Fruit fly (Drosophila melanogaster) whole organism, embryonic: ENCODE measurements around the gene vib.

Experiments
- Atf6 ChIP-seq: fragments of 200-800 bp; sonication (Bioruptor generic); IDR thresholded peaks from 2 replicates; pipeline ENCODE4 v1.3.6; 2022; ENCODE audit warnings: missing biosample characterization, missing genetic modification characterization
- CG11456 ChIP-seq: fragments of 200-800 bp; sonication (Bioruptor generic); IDR thresholded peaks from 3 replicates; pipeline ENCODE4 v1.3.6; 2022; ENCODE audit warnings: missing biosample characterization, missing genetic modification characterization
- CG13287 ChIP-seq: fragments of 200-800 bp; sonication (Bioruptor generic); IDR thresholded peaks from 2 replicates; pipeline ENCODE4 v1.3.6; 2022; ENCODE audit warnings: missing biosample characterization, missing genetic modification characterization; ENCODE audit not compliant: partially characterized antibody
- CG14860 ChIP-seq: fragments of 200-800 bp; sonication (Bioruptor generic); IDR thresholded peaks from 3 replicates; pipeline ENCODE4 v1.3.6; 2022; ENCODE audit warnings: missing biosample characterization, missing genetic modification characterization; ENCODE audit not compliant: partially characterized antibody
- CG17385 ChIP-seq: fragments of 200-800 bp; sonication (Bioruptor generic); optimal IDR thresholded peaks from 3 replicates; lab custom pipeline; 2018; ENCODE audit warnings: missing biosample characterization, mild to moderate bottlenecking, missing genetic modification characterization
- CG17568 ChIP-seq: fragments of 200-800 bp; sonication (Bioruptor generic); optimal IDR thresholded peaks from 2 replicates; lab custom pipeline; 2018; ENCODE audit warnings: missing biosample characterization, mild to moderate bottlenecking, missing genetic modification characterization, moderate library complexity
- CG2129 ChIP-seq: fragments of 200-800 bp; sonication (Bioruptor generic); IDR thresholded peaks from 2 replicates; pipeline ENCODE4 v1.3.6; 2022; ENCODE audit warnings: missing biosample characterization, missing genetic modification characterization; ENCODE audit not compliant: partially characterized antibody
- CG2678 ChIP-seq: fragments of 200-800 bp; sonication (Bioruptor generic); optimal IDR thresholded peaks from 3 replicates; lab custom pipeline; 2019; ENCODE audit warnings: missing biosample characterization, mild to moderate bottlenecking, missing genetic modification characterization, moderate library complexity
- CG2712 ChIP-seq: fragments of 200-800 bp; optimal IDR thresholded peaks from 3 replicates; lab custom pipeline; 2019; ENCODE audit warnings: missing biosample characterization, mild to moderate bottlenecking, missing genetic modification characterization, moderate library complexity
- CG30431 ChIP-seq: fragments of 200-800 bp; sonication (Bioruptor generic); optimal IDR thresholded peaks from 2 replicates; lab custom pipeline; 2017; ENCODE audit warnings: missing biosample characterization, missing genetic modification characterization
- CG3163 ChIP-seq: fragments of 200-800 bp; sonication (Bioruptor generic); optimal IDR thresholded peaks from 3 replicates; lab custom pipeline; 2016; ENCODE audit warnings: missing biosample characterization, missing genetic modification characterization
- CG3407 ChIP-seq: fragments of 200-800 bp; sonication (Bioruptor generic); optimal IDR thresholded peaks from 2 replicates; lab custom pipeline; 2018; ENCODE audit warnings: missing biosample characterization, mild to moderate bottlenecking, missing genetic modification characterization
- CG4360 ChIP-seq: fragments of 200-800 bp; sonication (Bioruptor generic); IDR thresholded peaks from 2 replicates; pipeline ENCODE4 v1.3.6; 2022; ENCODE audit warnings: missing biosample characterization, missing genetic modification characterization
- CG4707 ChIP-seq: fragments of 200-800 bp; sonication (Bioruptor generic); optimal IDR thresholded peaks from 2 replicates; lab custom pipeline; 2018; ENCODE audit warnings: missing biosample characterization, mild to moderate bottlenecking, missing genetic modification characterization, moderate library complexity
- CG5180 ChIP-seq: fragments of 200-800 bp; sonication (Bioruptor generic); optimal IDR thresholded peaks from 3 replicates; lab custom pipeline; 2017; ENCODE audit warnings: missing biosample characterization, missing genetic modification characterization, mild to moderate bottlenecking, moderate library complexity, missing genetic modification reagents
- CG6175 ChIP-seq: fragments of 200-800 bp; sonication (Bioruptor generic); IDR thresholded peaks from 3 replicates; pipeline ENCODE4 v1.3.6; 2022; ENCODE audit warnings: missing biosample characterization, missing genetic modification characterization
- CG6854 ChIP-seq: fragments of 200-800 bp; sonication (Bioruptor generic); optimal IDR thresholded peaks from 3 replicates; lab custom pipeline; 2017; ENCODE audit warnings: missing biosample characterization, mild to moderate bottlenecking, missing genetic modification characterization
- D19A ChIP-seq: fragments of 200-800 bp; optimal IDR thresholded peaks from 3 replicates; lab custom pipeline; 2019; ENCODE audit warnings: missing biosample characterization, mild to moderate bottlenecking, missing genetic modification characterization, moderate library complexity
- D19B ChIP-seq: fragments of 200-800 bp; sonication (Bioruptor generic); optimal IDR thresholded peaks from 2 replicates; lab custom pipeline; 2017; ENCODE audit warnings: missing biosample characterization, mild to moderate bottlenecking, missing genetic modification characterization
- Deaf1 ChIP-seq: fragments of 200-800 bp; optimal IDR thresholded peaks from 3 replicates; lab custom pipeline; 2019; ENCODE audit warnings: missing biosample characterization, mild to moderate bottlenecking, missing genetic modification characterization, moderate library complexity
- Dip2 ChIP-seq: fragments of 200-800 bp; sonication (Bioruptor generic); IDR thresholded peaks from 2 replicates; pipeline ENCODE4 v1.3.6; 2022; ENCODE audit warnings: missing biosample characterization, missing genetic modification characterization
- Drgx ChIP-seq: fragments of 200-800 bp; sonication (Bioruptor generic); IDR thresholded peaks from 2 replicates; pipeline ENCODE4 v1.3.6; 2022; ENCODE audit warnings: missing biosample characterization, missing genetic modification characterization
- Elba2 ChIP-seq: fragments of 200-800 bp; sonication (Bioruptor generic); optimal IDR thresholded peaks from 3 replicates; lab custom pipeline; 2016; ENCODE audit warnings: missing biosample characterization, missing genetic modification characterization
- GATAe ChIP-seq: fragments of 200-800 bp; sonication (Bioruptor generic); conservative IDR thresholded peaks from 2 replicates; pipeline ENCODE4 v1.3.6; 2022; ENCODE audit warnings: missing biosample characterization, missing genetic modification characterization
- Hr3 ChIP-seq: fragments of 200-800 bp; sonication (Bioruptor generic); optimal IDR thresholded peaks from 3 replicates; lab custom pipeline; 2016; ENCODE audit warnings: missing biosample characterization, missing genetic modification characterization
- MBD-R2 ChIP-seq: fragments of 200-800 bp; sonication (Bioruptor generic); IDR thresholded peaks from 2 replicates; pipeline ENCODE4 v1.3.6; 2022; ENCODE audit warnings: missing biosample characterization, missing genetic modification characterization
- Mad ChIP-seq: fragments of 200-800 bp; sonication (Bioruptor generic); optimal IDR thresholded peaks from 2 replicates; lab custom pipeline; 2016; ENCODE audit warnings: missing biosample characterization, missing genetic modification characterization
- Trl ChIP-seq, 3 experiments: fragments of >200 bp in 2 of 3; fragments of 200-800 bp in 1 of 3; sonication (Bioruptor generic) in 1 of 3; optimal IDR thresholded peaks; 2 replicates in 1 of 3; 3 replicates in 2 of 3; lab custom pipeline; 2016 to 2017; ENCODE audit warnings: missing biosample characterization in 1 of 3, missing genetic modification characterization in 1 of 3
- Xbp1 ChIP-seq: fragments of 200-800 bp; sonication (Bioruptor generic); optimal IDR thresholded peaks from 3 replicates; lab custom pipeline; 2016; ENCODE audit warnings: missing biosample characterization, mild to moderate bottlenecking, missing genetic modification characterization
- cad ChIP-seq: fragments of >200 bp; optimal IDR thresholded peaks from 2 replicates; lab custom pipeline; 2017; ENCODE audit warnings: missing biosample characterization, missing genetic modification characterization
- caup ChIP-seq: fragments of 200-800 bp; sonication (Bioruptor generic); optimal IDR thresholded peaks from 3 replicates; lab custom pipeline; 2017; ENCODE audit warnings: missing biosample characterization, mild to moderate bottlenecking, missing genetic modification characterization, moderate library complexity; ENCODE audit not compliant: severe bottlenecking
- cg ChIP-seq: fragments of 200-800 bp; sonication (Bioruptor generic); optimal IDR thresholded peaks from 3 replicates; lab custom pipeline; 2019; ENCODE audit warnings: missing biosample characterization, mild to moderate bottlenecking, missing genetic modification characterization, moderate library complexity
- chinmo ChIP-seq: fragments of 200-800 bp; sonication (Bioruptor generic); IDR thresholded peaks from 4 replicates; pipeline ENCODE4 v1.3.6; 2022; ENCODE audit warnings: missing biosample characterization, missing genetic modification characterization; ENCODE audit not compliant: partially characterized antibody
- chn ChIP-seq: fragments of 200-800 bp; sonication (Bioruptor generic); optimal IDR thresholded peaks from 2 replicates; lab custom pipeline; 2016; ENCODE audit warnings: missing biosample characterization, missing genetic modification characterization
- corto ChIP-seq: fragments of 200-800 bp; sonication (Bioruptor generic); optimal IDR thresholded peaks from 2 replicates; lab custom pipeline; 2016; ENCODE audit warnings: missing biosample characterization, mild to moderate bottlenecking, missing genetic modification characterization, moderate library complexity
- exex ChIP-seq: fragments of 200-800 bp; sonication (Bioruptor generic); optimal IDR thresholded peaks from 4 replicates; lab custom pipeline; 2018; ENCODE audit warnings: missing biosample characterization, mild to moderate bottlenecking, missing genetic modification characterization, moderate library complexity
- fd64A ChIP-seq: fragments of 200-800 bp; sonication (Bioruptor generic); optimal IDR thresholded peaks from 3 replicates; lab custom pipeline; 2018; ENCODE audit warnings: missing biosample characterization, mild to moderate bottlenecking, missing genetic modification characterization
- fu2 ChIP-seq: fragments of 200-800 bp; sonication (Bioruptor generic); optimal IDR thresholded peaks from 2 replicates; lab custom pipeline; 2016; ENCODE audit warnings: missing biosample characterization, missing genetic modification characterization
- hkb ChIP-seq, 2 experiments: fragments of 200-800 bp in 1 of 2; fragments of >200 bp in 1 of 2; sonication (Bioruptor generic) in 1 of 2; IDR thresholded peaks in 1 of 2; optimal IDR thresholded peaks in 1 of 2; 2 replicates each; pipeline versions ENCODE4 v1.3.6 to Lab custom; 2017 to 2022; ENCODE audit warnings: missing biosample characterization in 1 of 2, missing genetic modification characterization in 1 of 2
- inv ChIP-seq: fragments of 200-800 bp; sonication (Bioruptor generic); IDR thresholded peaks from 2 replicates; pipeline ENCODE4 v1.3.6; 2022; ENCODE audit warnings: missing biosample characterization, missing genetic modification characterization; ENCODE audit not compliant: partially characterized antibody
- kah ChIP-seq: fragments of 200-800 bp; sonication (Bioruptor generic); optimal IDR thresholded peaks from 2 replicates; lab custom pipeline; 2018; ENCODE audit warnings: missing biosample characterization, mild to moderate bottlenecking, missing genetic modification characterization
- knrl ChIP-seq: fragments of 200-800 bp; sonication (Bioruptor generic); IDR thresholded peaks from 3 replicates; pipeline ENCODE4 v1.3.6; 2022; ENCODE audit warnings: missing biosample characterization, missing genetic modification characterization; ENCODE audit not compliant: partially characterized antibody
- lbe ChIP-seq: fragments of 200-800 bp; sonication (Bioruptor generic); optimal IDR thresholded peaks from 2 replicates; lab custom pipeline; 2016; ENCODE audit warnings: missing biosample characterization, mild to moderate bottlenecking, missing genetic modification characterization
- phol ChIP-seq: fragments of 200-800 bp; sonication (Bioruptor generic); optimal IDR thresholded peaks from 3 replicates; lab custom pipeline; 2018; ENCODE audit warnings: missing biosample characterization, mild to moderate bottlenecking, missing genetic modification characterization, moderate library complexity
- psq ChIP-seq: fragments of 200-800 bp; sonication (Bioruptor generic); optimal IDR thresholded peaks from 2 replicates; lab custom pipeline; 2017; ENCODE audit warnings: missing biosample characterization, missing genetic modification characterization
- salm ChIP-seq: fragments of 200-800 bp; sonication (Bioruptor generic); optimal IDR thresholded peaks from 2 replicates; lab custom pipeline; 2018; ENCODE audit warnings: missing biosample characterization, mild to moderate bottlenecking, missing genetic modification characterization
- seq ChIP-seq: fragments of 200-800 bp; sonication (Bioruptor generic); IDR thresholded peaks from 2 replicates; pipeline ENCODE4 v1.3.6; 2022; ENCODE audit warnings: missing biosample characterization, missing genetic modification characterization
- sqz ChIP-seq: fragments of 200-800 bp; sonication (Bioruptor generic); optimal IDR thresholded peaks from 3 replicates; lab custom pipeline; 2018; ENCODE audit warnings: missing biosample characterization, mild to moderate bottlenecking, missing genetic modification characterization
- zen2 ChIP-seq: fragments of 200-800 bp; sonication (Bioruptor generic); IDR thresholded peaks from 3 replicates; pipeline ENCODE4 v1.3.6; 2022; ENCODE audit warnings: missing biosample characterization, missing genetic modification characterization; ENCODE audit not compliant: partially characterized antibody

The vib gene

DNA sequence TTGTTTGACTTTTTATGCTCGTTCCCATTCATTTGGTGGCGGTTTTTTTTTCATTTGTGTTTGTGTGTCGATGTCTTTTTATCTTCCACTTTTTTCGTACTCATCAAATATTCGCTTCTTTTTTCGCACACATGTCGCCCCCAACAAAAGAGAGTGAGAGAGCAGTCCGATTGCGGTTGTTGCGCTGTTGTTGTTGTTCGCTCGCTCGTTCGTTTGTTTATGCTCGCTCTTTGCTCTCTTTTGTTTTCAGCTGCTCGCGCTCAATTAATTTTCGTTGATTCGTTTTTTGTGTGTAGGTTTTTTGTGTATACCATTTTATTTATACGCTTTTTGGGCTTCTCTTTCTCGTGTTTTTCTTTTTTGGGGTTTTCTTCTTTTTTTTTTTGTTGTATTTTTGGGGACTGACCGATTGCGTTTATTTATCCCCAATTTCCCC lies 60.8 kb downstream of the vib start (continued):
- TF ChIP-seq phol (tag; lab: Kevin White, UChicago) (no peak), CG6175 (GFP tag; lab: Robert Waterston, UW) (no peak), Elba2 (GFP tag; lab: Kevin White, UChicago) (no peak), psq (GFP tag; lab: Kevin White, UChicago) (peak; percentile 73), seq (peak; percentile 43; the same call in 1 of the 2 replicates), hkb (optimal IDR thresholded peaks at IDR 0.05; lab: Kevin White, UChicago) (no peak), hkb (GFP tag; IDR thresholded peaks at IDR 0.05; lab: Robert Waterston, UW) (no peak), D19A (tag; lab: Kevin White, UChicago) (peak; percentile 7), CG30431 (GFP tag; lab: Kevin White, UChicago) (no peak), chinmo (GFP tag; lab: Robert Waterston, UW) (peak; percentile 82; the same call in 2 of the 4 replicates), Hr3 (no peak), CG11456 (no peak), Drgx (peak; percentile 67), inv (GFP tag; lab: Robert Waterston, UW) (no peak), kah (no peak), CG5180 (GFP tag; lab: Kevin White, UChicago) (peak; percentile 41), sqz (peak; percentile 100), corto (GFP tag; lab: Kevin White, UChicago) (peak; percentile 53), MBD-R2 (GFP tag; lab: Robert Waterston, UW) (no peak), fd64A (GFP tag; lab: Kevin White, UChicago) (no peak), cg (GFP tag; lab: Kevin White, UChicago) (peak; percentile 74), chn (GFP tag; lab: Kevin White, UChicago) (no peak), exex (no peak), cad (GFP tag; lab: Kevin White, UChicago) (no peak), Deaf1 (peak; percentile 69), CG13287 (GFP tag; lab: Robert Waterston, UW) (peak; percentile 40), zen2 (GFP tag; lab: Robert Waterston, UW) (0 out of 3 replicates have a peak, but pooled peaks have one; percentile 16), CG17568 (GFP tag; lab: Kevin White, UChicago) (peak; percentile 41), GATAe (GFP tag; lab: Robert Waterston, UW) (no peak), CG4360 (GFP tag; lab: Robert Waterston, UW) (peak; percentile 97), D19B (no peak), CG2712 (tag; lab: Kevin White, UChicago) (peak; percentile 5), CG2129 (GFP tag; lab: Robert Waterston, UW) (no peak), CG17385 (GFP tag; lab: Kevin White, UChicago) (peak; percentile 40), CG3407 (GFP tag; lab: Kevin White, UChicago) (no peak), lbe (peak; percentile 87), Dip2 (no peak), CG3163 (peak; percentile 98), Trl (optimal IDR thresholded peaks at IDR 0.05; lab: Kevin White, UChicago) (peak; percentile 96 to 100), Trl (GFP tag; optimal IDR thresholded peaks at IDR 0.05; lab: Kevin White, UChicago) (peak; percentile 24), Xbp1 (GFP tag; lab: Kevin White, UChicago) (no peak), fu2 (GFP tag; lab: Kevin White, UChicago) (no peak), caup (GFP tag; lab: Kevin White, UChicago) (no peak), CG4707 (GFP tag; lab: Kevin White, UChicago) (no peak), CG14860 (GFP tag; lab: Robert Waterston, UW) (no peak), knrl (GFP tag; lab: Robert Waterston, UW) (no peak), CG2678 (no peak), salm (no peak), CG6854 (no peak), Mad (no peak), Atf6 (GFP tag; lab: Robert Waterston, UW) (peak; percentile 17; the same call in 1 of the 2 replicates)
